Fruit fly (Drosophila melanogaster) whole organism, embryonic: ENCODE results near the gene Kap3.

Experiments
- Ada2b ChIP-seq: fragments of 200-800 bp; sonication (Bioruptor generic); IDR thresholded peaks from 2 replicates; pipeline ENCODE4 v1.3.6; 2022; ENCODE audit warnings: missing biosample characterization, missing genetic modification characterization
- Atf-2 ChIP-seq: fragments of 200-800 bp; sonication (Bioruptor generic); optimal IDR thresholded peaks from 2 replicates; lab custom pipeline; 2016; ENCODE audit warnings: missing biosample characterization, missing genetic modification characterization
- Awh ChIP-seq: fragments of 200-800 bp; sonication (Bioruptor generic); IDR thresholded peaks from 2 replicates; pipeline ENCODE4, ENCODE4 v1.3.6; 2022; ENCODE audit warnings: missing biosample characterization, missing genetic modification characterization
- CG10209 ChIP-seq: fragments of 200-800 bp; sonication (Bioruptor generic); optimal IDR thresholded peaks from 3 replicates; lab custom pipeline; 2017; ENCODE audit warnings: missing biosample characterization, mild to moderate bottlenecking, missing genetic modification characterization, missing genetic modification reagents
- CG10267 ChIP-seq: fragments of 200-800 bp; sonication (Bioruptor generic); optimal IDR thresholded peaks from 2 replicates; lab custom pipeline; 2018; ENCODE audit warnings: missing biosample characterization, mild to moderate bottlenecking, missing genetic modification characterization, moderate library complexity
- CG10274 ChIP-seq: fragments of 200-800 bp; sonication (Bioruptor generic); optimal IDR thresholded peaks from 3 replicates; lab custom pipeline; 2017; ENCODE audit warnings: missing biosample characterization, mild to moderate bottlenecking, missing genetic modification characterization
- CG10321 ChIP-seq: fragments of 200-800 bp; sonication (Bioruptor generic); IDR thresholded peaks from 2 replicates; pipeline ENCODE4 v1.3.6; 2022; ENCODE audit warnings: missing biosample characterization, missing genetic modification characterization
- CG12104 ChIP-seq: fragments of 200-800 bp; sonication (Bioruptor generic); optimal IDR thresholded peaks from 3 replicates; lab custom pipeline; 2016; ENCODE audit warnings: missing biosample characterization, missing genetic modification characterization
- CG12155 ChIP-seq: fragments of 200-800 bp; sonication (Bioruptor generic); optimal IDR thresholded peaks from 3 replicates; lab custom pipeline; 2016; ENCODE audit warnings: missing biosample characterization, missing genetic modification characterization
- CG12659 ChIP-seq: fragments of 200-800 bp; sonication (Bioruptor generic); optimal IDR thresholded peaks from 3 replicates; lab custom pipeline; 2017; ENCODE audit warnings: mild to moderate bottlenecking, missing biosample characterization, missing genetic modification reagents, missing genetic modification characterization
- CG12942 ChIP-seq: fragments of 200-800 bp; sonication (Bioruptor generic); optimal IDR thresholded peaks from 3 replicates; lab custom pipeline; 2016; ENCODE audit warnings: missing biosample characterization, missing genetic modification characterization
- CG15479 ChIP-seq: fragments of 200-800 bp; sonication (Bioruptor generic); optimal IDR thresholded peaks from 3 replicates; lab custom pipeline; 2019; ENCODE audit warnings: missing biosample characterization, mild to moderate bottlenecking, missing genetic modification characterization, moderate library complexity
- CG1602 ChIP-seq: fragments of 200-800 bp; sonication (Bioruptor generic); optimal IDR thresholded peaks from 3 replicates; lab custom pipeline; 2016; ENCODE audit warnings: missing biosample characterization, missing genetic modification characterization
- CG16813 ChIP-seq: fragments of 200-800 bp; sonication (Bioruptor generic); IDR thresholded peaks from 3 replicates; pipeline ENCODE4 v1.3.6; 2022; ENCODE audit warnings: missing biosample characterization, missing genetic modification characterization; ENCODE audit not compliant: partially characterized antibody
- CG18599 ChIP-seq: fragments of 200-800 bp; sonication (Bioruptor generic); optimal IDR thresholded peaks from 3 replicates; lab custom pipeline; 2017; ENCODE audit warnings: missing biosample characterization, missing genetic modification characterization, mild to moderate bottlenecking, moderate library complexity, missing genetic modification reagents
- CG18619 ChIP-seq: fragments of 200-800 bp; sonication (Bioruptor generic); optimal IDR thresholded peaks from 3 replicates; lab custom pipeline; 2017; ENCODE audit warnings: missing biosample characterization, mild to moderate bottlenecking, missing genetic modification characterization
- CG2202 ChIP-seq: fragments of 200-800 bp; sonication (Bioruptor generic); optimal IDR thresholded peaks from 2 replicates; lab custom pipeline; 2018; ENCODE audit warnings: missing biosample characterization, mild to moderate bottlenecking, missing genetic modification characterization
- CG2889 ChIP-seq: fragments of 200-800 bp; sonication (Bioruptor generic); IDR thresholded peaks from 3 replicates; pipeline ENCODE4 v1.3.6; 2022; ENCODE audit warnings: missing biosample characterization, missing genetic modification characterization
- CG32532 ChIP-seq: fragments of 200-800 bp; sonication (Bioruptor generic); IDR thresholded peaks from 2 replicates; pipeline ENCODE4 v1.3.6; 2022; ENCODE audit warnings: missing biosample characterization, missing genetic modification characterization
- CG5245 ChIP-seq: fragments of 200-800 bp; sonication (Bioruptor generic); optimal IDR thresholded peaks from 3 replicates; lab custom pipeline; 2016; ENCODE audit warnings: missing biosample characterization, missing genetic modification characterization
- CG7372 ChIP-seq: fragments of 200-800 bp; sonication (Bioruptor generic); IDR thresholded peaks from 2 replicates; pipeline ENCODE4 v1.3.6; 2022; ENCODE audit warnings: missing biosample characterization, missing genetic modification characterization
- CG8478 ChIP-seq: fragments of >200 bp; optimal IDR thresholded peaks from 2 replicates; lab custom pipeline; 2018
- CG8944 ChIP-seq: fragments of 200-800 bp; sonication (Bioruptor generic); optimal IDR thresholded peaks from 3 replicates; lab custom pipeline; 2016; ENCODE audit warnings: missing biosample characterization, missing genetic modification characterization
- Doc2 ChIP-seq: fragments of 200-800 bp; sonication (Bioruptor generic); IDR thresholded peaks from 2 replicates; pipeline ENCODE4 v1.3.6; 2022; ENCODE audit warnings: missing biosample characterization, missing genetic modification characterization
- Ets65A ChIP-seq: fragments of 200-800 bp; sonication (Bioruptor generic); peaks from one replicate; lab custom pipeline; 2016; ENCODE audit warnings: missing biosample characterization, missing genetic modification characterization
- HLHmδ ChIP-seq: fragments of 200-800 bp; sonication (Bioruptor generic); optimal IDR thresholded peaks from 2 replicates; lab custom pipeline; 2018; ENCODE audit warnings: missing biosample characterization, mild to moderate bottlenecking, missing genetic modification characterization, moderate library complexity
- HmgD ChIP-seq: fragments of 200-800 bp; sonication (Bioruptor generic); optimal IDR thresholded peaks from 3 replicates; lab custom pipeline; 2016; ENCODE audit warnings: missing biosample characterization, missing genetic modification characterization
- MTF-1 ChIP-seq: fragments of 200-800 bp; sonication (Bioruptor generic); optimal IDR thresholded peaks from 2 replicates; lab custom pipeline; 2018; ENCODE audit warnings: missing biosample characterization, mild to moderate bottlenecking, missing genetic modification characterization, borderline replicate concordance
- Max ChIP-seq: fragments of 200-800 bp; sonication (Bioruptor generic); optimal IDR thresholded peaks from 2 replicates; lab custom pipeline; 2016; ENCODE audit warnings: missing biosample characterization, mild to moderate bottlenecking, missing genetic modification characterization
- NK7.1 ChIP-seq: fragments of 200-800 bp; sonication (Bioruptor generic); optimal IDR thresholded peaks from 3 replicates; lab custom pipeline; 2016; ENCODE audit warnings: missing biosample characterization, missing genetic modification characterization
- Neu2 ChIP-seq: fragments of 200-800 bp; sonication (Bioruptor generic); optimal IDR thresholded peaks from 3 replicates; lab custom pipeline; 2016; ENCODE audit warnings: missing biosample characterization, missing genetic modification characterization, borderline replicate concordance
- Opbp ChIP-seq: fragments of 200-800 bp; sonication (Bioruptor generic); IDR thresholded peaks from 3 replicates; pipeline ENCODE4 v1.3.6; 2022; ENCODE audit warnings: missing biosample characterization, missing genetic modification characterization; ENCODE audit not compliant: partially characterized antibody
- Poxn ChIP-seq: fragments of 200-800 bp; sonication (Bioruptor generic); IDR thresholded peaks from 2 replicates; pipeline ENCODE4 v1.3.6; 2022; ENCODE audit warnings: missing biosample characterization, missing genetic modification characterization
- corto ChIP-seq: fragments of 200-800 bp; sonication (Bioruptor generic); optimal IDR thresholded peaks from 2 replicates; lab custom pipeline; 2016; ENCODE audit warnings: missing biosample characterization, mild to moderate bottlenecking, missing genetic modification characterization, moderate library complexity
- crp ChIP-seq, 2 experiments: fragments of 200-800 bp; sonication (Bioruptor generic); optimal IDR thresholded peaks; 2 replicates in 1 of 2; 3 replicates in 1 of 2; lab custom pipeline; 2017; ENCODE audit warnings: missing biosample characterization in 2 of 2, missing genetic modification characterization in 2 of 2, mild to moderate bottlenecking in 1 of 2, moderate library complexity in 1 of 2
- ftz-f1 ChIP-seq: fragments of 200-800 bp; sonication (Bioruptor generic); optimal IDR thresholded peaks from 2 replicates; lab custom pipeline; 2016; ENCODE audit warnings: missing biosample characterization, missing genetic modification characterization
- grn ChIP-seq: fragments of 200-800 bp; sonication (Bioruptor generic); optimal IDR thresholded peaks from 3 replicates; lab custom pipeline; 2017; ENCODE audit warnings: missing biosample characterization, missing genetic modification characterization
- kah ChIP-seq: fragments of 200-800 bp; sonication (Bioruptor generic); optimal IDR thresholded peaks from 2 replicates; lab custom pipeline; 2018; ENCODE audit warnings: missing biosample characterization, mild to moderate bottlenecking, missing genetic modification characterization
- lilli ChIP-seq: fragments of 200-800 bp; sonication (Bioruptor generic); optimal IDR thresholded peaks from 3 replicates; lab custom pipeline; 2016; ENCODE audit warnings: missing biosample characterization, missing genetic modification characterization
- nau ChIP-seq: fragments of 200-800 bp; sonication (Bioruptor generic); optimal IDR thresholded peaks from 3 replicates; lab custom pipeline; 2017; ENCODE audit warnings: missing biosample characterization, mild to moderate bottlenecking, missing genetic modification characterization, missing genetic modification reagents
- pros ChIP-seq: fragments of 200-800 bp; sonication (Bioruptor generic); optimal IDR thresholded peaks from 3 replicates; lab custom pipeline; 2019; ENCODE audit warnings: missing biosample characterization, mild to moderate bottlenecking, missing genetic modification characterization, moderate library complexity
- schlank ChIP-seq: fragments of 200-800 bp; sonication (Bioruptor generic); optimal IDR thresholded peaks from 2 replicates; lab custom pipeline; 2018; ENCODE audit warnings: missing biosample characterization, mild to moderate bottlenecking, missing genetic modification characterization
- sens-2 ChIP-seq: fragments of 200-800 bp; sonication (Bioruptor generic); IDR thresholded peaks from 2 replicates; pipeline ENCODE4 v1.3.6; 2022; ENCODE audit warnings: missing biosample characterization, missing genetic modification characterization
- shn ChIP-seq: fragments of 200-800 bp; sonication (Bioruptor generic); optimal IDR thresholded peaks from 3 replicates; lab custom pipeline; 2016; ENCODE audit warnings: missing biosample characterization, missing genetic modification characterization
- so ChIP-seq: fragments of 200-800 bp; sonication (Bioruptor generic); IDR thresholded peaks from 3 replicates; pipeline ENCODE4 v1.3.6; 2022; ENCODE audit warnings: missing biosample characterization, missing genetic modification characterization
- sr ChIP-seq: fragments of 200-800 bp; sonication (Bioruptor generic); IDR thresholded peaks from 3 replicates; pipeline ENCODE4 v1.3.6; 2022; ENCODE audit warnings: missing biosample characterization, missing genetic modification characterization
- stwl ChIP-seq: fragments of 200-800 bp; sonication (Bioruptor generic); optimal IDR thresholded peaks from 3 replicates; lab custom pipeline; 2018; ENCODE audit warnings: missing biosample characterization, mild to moderate bottlenecking, missing genetic modification characterization, moderate library complexity
- tup ChIP-seq: fragments of 200-800 bp; sonication (Bioruptor generic); optimal IDR thresholded peaks from 2 replicates; lab custom pipeline; 2016; ENCODE audit warnings: missing biosample characterization, mild to moderate bottlenecking, missing genetic modification characterization, moderate library complexity
- yki ChIP-seq: fragments of >200 bp; optimal IDR thresholded peaks from 3 replicates; lab custom pipeline; 2018

The Kap3 gene

DNA sequence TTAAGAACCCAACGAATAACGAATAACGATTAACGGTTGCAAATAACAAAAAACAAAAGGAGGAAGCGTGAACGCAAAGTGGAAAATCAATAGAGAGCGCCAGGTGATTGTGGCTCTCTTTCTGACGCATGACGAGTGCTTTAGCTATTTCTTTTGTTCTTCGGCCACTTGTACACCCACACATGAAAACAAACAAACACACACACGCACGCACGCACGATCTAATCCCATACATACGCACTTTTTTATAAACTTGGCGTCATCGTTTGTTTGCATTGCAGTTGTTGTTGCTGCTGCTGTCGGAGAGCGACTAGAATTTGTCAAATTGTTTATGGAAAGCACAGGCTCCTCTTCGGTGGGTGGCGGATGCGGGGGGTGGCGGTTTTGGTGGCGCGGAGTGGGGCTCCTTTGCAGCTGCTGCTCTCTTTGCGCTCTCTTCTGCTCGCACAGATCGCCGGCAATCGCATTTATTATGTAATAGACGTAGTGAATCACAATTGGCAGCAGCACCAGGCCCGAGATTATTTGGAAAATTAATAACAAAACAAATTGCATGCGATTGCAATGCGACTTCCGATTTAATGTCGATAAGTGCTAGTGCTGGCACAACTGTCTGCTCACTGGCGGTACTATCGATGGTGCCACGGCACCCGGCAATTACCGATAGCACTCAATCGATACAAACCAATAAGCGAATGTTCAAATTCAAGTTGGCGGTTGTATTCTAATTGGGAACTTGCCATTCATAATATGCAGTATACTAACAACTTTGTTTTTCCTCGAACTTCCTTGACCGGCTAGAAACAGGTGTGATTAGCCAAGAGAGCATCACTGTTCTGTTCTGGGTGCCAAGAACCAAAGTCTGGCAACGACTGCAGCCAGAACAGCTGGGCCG, 664 bp downstream of the Kap3 start (continued):
- peak; percentile 54 for TF ChIP-seq stwl (tag; lab: Kevin White, UChicago)
- no peak for TF ChIP-seq Neu2 (GFP tag; lab: Kevin White, UChicago)
- TF ChIP-seq NK7.1 (GFP tag; lab: Kevin White, UChicago): peak; percentile 24
- TF ChIP-seq lilli (GFP tag; lab: Kevin White, UChicago): peak; percentile 75
- no peak for TF ChIP-seq CG10274 (GFP tag; lab: Kevin White, UChicago)
- TF ChIP-seq tup (GFP tag; lab: Kevin White, UChicago): no peak
- TF ChIP-seq HmgD (GFP tag; lab: Kevin White, UChicago): peak; percentile 85
- no peak for TF ChIP-seq CG18619
- no peak for TF ChIP-seq grn (GFP tag; lab: Kevin White, UChicago)
- no peak for TF ChIP-seq so (GFP tag; lab: Robert Waterston, UW)
- peak; percentile 55 for TF ChIP-seq Atf-2 (GFP tag; lab: Kevin White, UChicago)
- TF ChIP-seq HLHmδ (GFP tag; lab: Kevin White, UChicago): no peak
- TF ChIP-seq MTF-1 (GFP tag; lab: Kevin White, UChicago): no peak
- TF ChIP-seq CG12104 (GFP tag; lab: Kevin White, UChicago): no peak
- peak; percentile 45 for TF ChIP-seq shn (GFP tag; lab: Kevin White, UChicago)
- no peak for TF ChIP-seq CG10321 (GFP tag; lab: Robert Waterston, UW)
- TF ChIP-seq CG16813 (GFP tag; lab: Robert Waterston, UW): peak; percentile 91
- no peak for TF ChIP-seq CG1602 (GFP tag; lab: Kevin White, UChicago)
- TF ChIP-seq CG7372: 0 out of 2 replicates have a peak, but pooled peaks have one; percentile 39
- TF ChIP-seq CG10209 (GFP tag; lab: Kevin White, UChicago): no peak
- no peak for TF ChIP-seq schlank (tag; lab: Kevin White, UChicago)
- no peak for TF ChIP-seq Ada2b (GFP tag; lab: Robert Waterston, UW)
- peak; percentile 12 for TF ChIP-seq CG18599
- peak; percentile 90 for TF ChIP-seq Ets65A (GFP tag; lab: Kevin White, UChicago)
- peak; percentile 89 for TF ChIP-seq kah (GFP tag; lab: Kevin White, UChicago)
- no peak for TF ChIP-seq sr
- no peak for TF ChIP-seq pros (GFP tag; lab: Kevin White, UChicago)
- peak; percentile 27 for TF ChIP-seq Max (GFP tag; lab: Kevin White, UChicago)
- peak; percentile 91 for TF ChIP-seq Opbp (GFP tag; lab: Robert Waterston, UW)
- peak; percentile 45 for TF ChIP-seq CG10267 (tag; lab: Kevin White, UChicago)
- peak; percentile 26 to 86 for TF ChIP-seq crp (GFP tag; optimal IDR thresholded peaks at IDR 0.05; lab: Kevin White, UChicago)
- no peak for TF ChIP-seq yki (lab: Kevin White, UChicago)
- TF ChIP-seq corto (GFP tag; lab: Kevin White, UChicago): no peak
- no peak for TF ChIP-seq Awh (GFP tag; lab: Robert Waterston, UW)
- peak; percentile 66 for TF ChIP-seq CG8944 (GFP tag; lab: Kevin White, UChicago)
- TF ChIP-seq Poxn (GFP tag; lab: Robert Waterston, UW): no peak
- peak; percentile 53 for TF ChIP-seq CG32532 (GFP tag; lab: Robert Waterston, UW)
- TF ChIP-seq ftz-f1: no peak
- TF ChIP-seq Doc2 (GFP tag; lab: Robert Waterston, UW): no peak
- TF ChIP-seq CG15479 (GFP tag; lab: Kevin White, UChicago): no peak
- no peak for TF ChIP-seq sens-2 (GFP tag; lab: Robert Waterston, UW)
- TF ChIP-seq CG2889: 0 out of 3 replicates have a peak, but pooled peaks have one; percentile 27
- TF ChIP-seq nau (GFP tag; lab: Kevin White, UChicago): no peak
- TF ChIP-seq CG12659 (GFP tag; lab: Kevin White, UChicago): peak; percentile 73
- no peak for TF ChIP-seq CG2202
- no peak for TF ChIP-seq CG8478
- no peak for TF ChIP-seq CG5245 (GFP tag; lab: Kevin White, UChicago)
- peak; percentile 45 for TF ChIP-seq CG12155
- TF ChIP-seq CG12942 (GFP tag; lab: Kevin White, UChicago): peak; percentile 44
